Worm (Caenorhabditis elegans) whole organism, L4 larva: ENCODE data around the gene npr-30.
A peak's percentile ranks its signal among the peaks of the same experiment; 100 is the strongest.

Experiments used
- F37D6.2 ChIP-seq: sonication (generic microtip); optimal IDR thresholded peaks from 2 replicates; lab custom pipeline; 2016; ENCODE audit warnings: mild to moderate bottlenecking, missing genetic modification characterization, missing compliant biosample characterization
- F49E8.2 ChIP-seq: sonication (generic microtip); optimal IDR thresholded peaks from 2 replicates; lab custom pipeline; 2016; ENCODE audit warnings: missing compliant biosample characterization, mild to moderate bottlenecking, missing genetic modification characterization, borderline replicate concordance
- T20F7.1 ChIP-seq: fragments of 200-800 bp; sonication (Bioruptor generic); optimal IDR thresholded peaks from 2 replicates; lab custom pipeline; 2018; ENCODE audit warnings: mild to moderate bottlenecking, missing genetic modification characterization, missing compliant biosample characterization
- T26A8.4 ChIP-seq: fragments of 200-800 bp; sonication (Bioruptor generic); IDR thresholded peaks from 2 replicates; pipeline ENCODE4 v1.3.6; 2022; ENCODE audit warnings: missing genetic modification characterization, missing compliant biosample characterization
- Y105C5A.15 ChIP-seq: fragments of 200-800 bp; sonication (Bioruptor generic); IDR thresholded peaks from 2 replicates; pipeline ENCODE4 v1.3.6; 2022; ENCODE audit warnings: missing genetic modification characterization, missing compliant biosample characterization
- Y75B8A.6 ChIP-seq: fragments of 200-800 bp; sonication (Bioruptor generic); IDR thresholded peaks from 2 replicates; pipeline ENCODE4 v1.3.6; 2022; ENCODE audit warnings: missing genetic modification reagents, missing genetic modification characterization, missing compliant biosample characterization
- ZK546.5 ChIP-seq, 2 experiments: sonication (generic microtip); optimal IDR thresholded peaks; 2 replicates each; lab custom pipeline; 2017; ENCODE audit warnings: missing biosample characterization in 2 of 2, missing genetic modification characterization in 2 of 2
- aha-1 ChIP-seq: fragments of 150-350 bp; peaks from one replicate; lab custom pipeline; 2014; ENCODE audit warnings: missing biosample characterization, missing genetic modification characterization
- ama-1 ChIP-seq: fragments of 150-350 bp; optimal IDR thresholded peaks from 2 replicates; lab custom pipeline; 2014; ENCODE audit warnings: inconsistent platforms, mixed read lengths
- attf-4 ChIP-seq: sonication (generic microtip); optimal IDR thresholded peaks from 3 replicates; lab custom pipeline; 2017; ENCODE audit warnings: missing biosample characterization, missing genetic modification characterization
- ceh-32 ChIP-seq: sonication (generic microtip); optimal IDR thresholded peaks from 2 replicates; lab custom pipeline; 2016; ENCODE audit warnings: mild to moderate bottlenecking, missing genetic modification characterization, missing compliant biosample characterization; ENCODE audit not compliant: poor library complexity
- ceh-82 ChIP-seq: sonication (generic microtip); optimal IDR thresholded peaks from 2 replicates; lab custom pipeline; 2017; ENCODE audit warnings: missing biosample characterization, missing genetic modification characterization
- ctbp-1 ChIP-seq: fragments of 200-800 bp; sonication (Bioruptor generic); IDR thresholded peaks from 2 replicates; pipeline ENCODE4 v1.3.6; 2022; ENCODE audit warnings: missing genetic modification reagents, missing genetic modification characterization, missing compliant biosample characterization
- daf-16 ChIP-seq, 3 experiments: sonication (generic microtip); optimal IDR thresholded peaks; 2 replicates each; lab custom pipeline; 2016 to 2017; ENCODE audit warnings: missing genetic modification characterization in 3 of 3, missing genetic modification reagents in 3 of 3, mild to moderate bottlenecking in 2 of 3, missing compliant biosample characterization in 2 of 3, missing biosample characterization in 1 of 3, moderate library complexity in 1 of 3
- dmd-8 ChIP-seq: fragments of 200-800 bp; sonication (Bioruptor generic); IDR thresholded peaks from 2 replicates; pipeline ENCODE4 v1.3.6; 2022; ENCODE audit warnings: missing genetic modification characterization, missing compliant biosample characterization
- duxl-1 ChIP-seq: sonication (generic microtip); optimal IDR thresholded peaks from 2 replicates; lab custom pipeline; 2016; ENCODE audit warnings: mild to moderate bottlenecking, missing genetic modification characterization, moderate library complexity, missing compliant biosample characterization; ENCODE audit not compliant: poor library complexity
- egl-27 ChIP-seq: sonication (generic microtip); optimal IDR thresholded peaks from 3 replicates; lab custom pipeline; 2017; ENCODE audit warnings: missing biosample characterization, missing genetic modification reagents, missing genetic modification characterization
- fkh-10 ChIP-seq: fragments of 150-350 bp; optimal IDR thresholded peaks from 2 replicates; lab custom pipeline; 2014; ENCODE audit warnings: missing biosample characterization, missing genetic modification reagents, missing genetic modification characterization
- hif-1 ChIP-seq, 2 experiments: sonication (generic microtip); optimal IDR thresholded peaks; 2 replicates each; lab custom pipeline; 2016 to 2017; ENCODE audit warnings: missing compliant biosample characterization in 2 of 2, missing genetic modification characterization in 2 of 2, missing genetic modification reagents in 2 of 2, missing genotype in 2 of 2, mild to moderate bottlenecking in 1 of 2
- hlh-30 ChIP-seq: sonication (generic microtip); optimal IDR thresholded peaks from 2 replicates; lab custom pipeline; 2017; ENCODE audit warnings: antibody characterized with exemption, mild to moderate bottlenecking, missing genetic modification characterization, missing compliant biosample characterization; ENCODE audit not compliant: insufficient read depth
- jun-1 ChIP-seq: fragments of 150-350 bp; optimal IDR thresholded peaks from 2 replicates; lab custom pipeline; 2014; ENCODE audit warnings: missing biosample characterization, missing genetic modification reagents, missing genetic modification characterization
- lin-38 ChIP-seq: fragments of 200-800 bp; sonication (Bioruptor generic); IDR thresholded peaks from 2 replicates; pipeline ENCODE4 v1.3.6; 2022; ENCODE audit warnings: missing genetic modification reagents, missing genetic modification characterization, missing compliant biosample characterization
- lin-39 ChIP-seq: fragments of 150-350 bp; optimal IDR thresholded peaks from 2 replicates; lab custom pipeline; 2014; ENCODE audit warnings: missing biosample characterization, missing genetic modification reagents, missing genetic modification characterization
- lir-3 ChIP-seq: sonication (generic microtip); optimal IDR thresholded peaks from 2 replicates; lab custom pipeline; 2016; ENCODE audit warnings: mild to moderate bottlenecking, missing genetic modification characterization, missing compliant biosample characterization
- lsy-2 ChIP-seq, 2 experiments: fragments of 150-350 bp in 1 of 2; sonication (generic microtip) in 1 of 2; optimal IDR thresholded peaks; 2 replicates each; lab custom pipeline; 2014 to 2017; ENCODE audit warnings: missing biosample characterization in 2 of 2, missing genetic modification characterization in 2 of 2
- madf-9 ChIP-seq: fragments of 200-800 bp; sonication (Bioruptor generic); conservative IDR thresholded peaks from 2 replicates; pipeline ENCODE4 v1.3.6; 2022; ENCODE audit warnings: missing genetic modification reagents, missing genetic modification characterization, missing compliant biosample characterization
- mdl-1 ChIP-seq, 2 experiments: fragments of 150-350 bp in 1 of 2; sonication (generic microtip) in 1 of 2; optimal IDR thresholded peaks; 2 replicates each; lab custom pipeline; 2014 to 2017; ENCODE audit warnings: missing biosample characterization in 2 of 2, missing genetic modification characterization in 2 of 2
- mxl-2 ChIP-seq: fragments of 200-800 bp; sonication (Bioruptor generic); conservative IDR thresholded peaks from 2 replicates; pipeline ENCODE4 v1.3.6; 2022; ENCODE audit warnings: missing genetic modification reagents, missing genetic modification characterization, missing compliant biosample characterization
- mxl-3 ChIP-seq: fragments of 200-800 bp; sonication (Bioruptor generic); optimal IDR thresholded peaks from 2 replicates; lab custom pipeline; 2018; ENCODE audit warnings: mild to moderate bottlenecking, missing genetic modification characterization, missing compliant biosample characterization
- nhr-11 ChIP-seq: fragments of 150-350 bp; optimal IDR thresholded peaks from 2 replicates; lab custom pipeline; 2014; ENCODE audit warnings: missing biosample characterization, missing genetic modification characterization
- nhr-111 ChIP-seq: fragments of 200-800 bp; sonication (Bioruptor generic); optimal IDR thresholded peaks from 2 replicates; lab custom pipeline; 2018; ENCODE audit warnings: mild to moderate bottlenecking, missing genetic modification characterization, missing compliant biosample characterization
- nhr-28 ChIP-seq: fragments of 150-350 bp; optimal IDR thresholded peaks from 2 replicates; lab custom pipeline; 2014; ENCODE audit warnings: missing biosample characterization, missing genetic modification characterization
- nhr-48 ChIP-seq: sonication (generic microtip); optimal IDR thresholded peaks from 2 replicates; lab custom pipeline; 2016; ENCODE audit warnings: mild to moderate bottlenecking, missing genetic modification characterization, missing compliant biosample characterization
- nhr-6 ChIP-seq: fragments of 150-350 bp; optimal IDR thresholded peaks from 2 replicates; lab custom pipeline; 2014; ENCODE audit warnings: missing biosample characterization, missing genetic modification characterization
- php-3 ChIP-seq: fragments of 200-800 bp; sonication (Bioruptor generic); IDR thresholded peaks from 2 replicates; pipeline ENCODE4 v1.3.6; 2022; ENCODE audit warnings: missing genetic modification reagents, missing genetic modification characterization, missing compliant biosample characterization
- pqm-1 ChIP-seq: sonication (generic microtip); optimal IDR thresholded peaks from 2 replicates; lab custom pipeline; 2017; ENCODE audit warnings: missing biosample characterization, missing genetic modification characterization
- rbr-2 ChIP-seq: sonication (generic microtip); optimal IDR thresholded peaks from 2 replicates; lab custom pipeline; 2016; ENCODE audit warnings: missing genotype, missing genetic modification characterization, missing compliant biosample characterization
- set-16 ChIP-seq: fragments of 200-800 bp; sonication (Bioruptor generic); IDR thresholded peaks from 2 replicates; pipeline ENCODE4 v1.3.6; 2022; ENCODE audit warnings: missing genetic modification reagents, missing genetic modification characterization, missing compliant biosample characterization
- spr-1 ChIP-seq: sonication (generic microtip); optimal IDR thresholded peaks from 2 replicates; lab custom pipeline; 2016; ENCODE audit warnings: mild to moderate bottlenecking, missing genetic modification characterization, missing compliant biosample characterization
- zag-1 ChIP-seq: fragments of 150-350 bp; optimal IDR thresholded peaks from 2 replicates; lab custom pipeline; 2014; ENCODE audit warnings: missing biosample characterization, missing genetic modification characterization
- zfp-2 ChIP-seq: sonication (generic microtip); optimal IDR thresholded peaks from 2 replicates; lab custom pipeline; 2016; ENCODE audit warnings: mild to moderate bottlenecking, missing genetic modification characterization, missing compliant biosample characterization
- zfp-3 ChIP-seq: fragments of 200-800 bp; sonication (Bioruptor generic); conservative IDR thresholded peaks from 2 replicates; pipeline ENCODE4 v1.3.6; 2022; ENCODE audit warnings: missing genetic modification reagents, missing genetic modification characterization, missing compliant biosample characterization
- zip-11 ChIP-seq: fragments of 200-800 bp; sonication (Bioruptor generic); IDR thresholded peaks from 2 replicates; pipeline ENCODE4 v1.3.6; 2022; ENCODE audit warnings: missing genetic modification characterization, missing compliant biosample characterization
- ztf-11 ChIP-seq: fragments of 150-350 bp; optimal IDR thresholded peaks from 2 replicates; lab custom pipeline; 2014; ENCODE audit warnings: missing biosample characterization, missing genetic modification characterization
- ztf-7 ChIP-seq: fragments of 150-350 bp; optimal IDR thresholded peaks from 2 replicates; lab custom pipeline; 2014; ENCODE audit warnings: missing biosample characterization, missing genetic modification characterization

npr-30 gene

DNA sequence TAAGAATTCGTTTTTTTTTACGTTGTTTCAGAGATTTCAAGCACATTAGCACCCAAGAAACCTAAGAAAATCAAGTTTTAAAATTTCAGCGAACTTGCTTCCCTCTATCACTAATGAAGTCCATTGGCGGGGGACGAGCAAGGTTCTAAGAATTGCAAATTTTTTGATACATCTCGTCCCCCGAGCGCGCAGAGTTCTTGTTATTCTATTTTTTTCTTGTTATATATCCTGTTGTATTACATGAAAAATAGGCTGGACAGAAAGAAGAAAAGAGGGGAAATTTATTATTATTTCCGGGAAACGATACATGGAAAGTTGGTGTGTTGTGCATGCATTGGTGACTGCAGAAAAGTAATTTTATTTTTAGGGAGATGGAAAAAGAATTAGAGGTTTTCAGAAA lies 26.5 kb downstream of the npr-30 start:
- TF ChIP-seq zfp-2 (no peak), mxl-2 (GFP tag; lab: Robert Waterston, UW) (no peak), mxl-3 (GFP tag; lab: Kevin White, UChicago) (no peak), jun-1 (tag; lab: Kevin White, UChicago) (no peak), ztf-7 (tag; lab: Kevin White, UChicago) (no peak), ceh-32 (tag; lab: Kevin White, UChicago) (no peak), nhr-111 (GFP tag; lab: Kevin White, UChicago) (no peak), zfp-3 (GFP tag; lab: Robert Waterston, UW) (no peak), duxl-1 (tag; lab: Kevin White, UChicago) (no peak)
- TF ChIP-seq, all 104 proteins: peak for 0

DNA sequence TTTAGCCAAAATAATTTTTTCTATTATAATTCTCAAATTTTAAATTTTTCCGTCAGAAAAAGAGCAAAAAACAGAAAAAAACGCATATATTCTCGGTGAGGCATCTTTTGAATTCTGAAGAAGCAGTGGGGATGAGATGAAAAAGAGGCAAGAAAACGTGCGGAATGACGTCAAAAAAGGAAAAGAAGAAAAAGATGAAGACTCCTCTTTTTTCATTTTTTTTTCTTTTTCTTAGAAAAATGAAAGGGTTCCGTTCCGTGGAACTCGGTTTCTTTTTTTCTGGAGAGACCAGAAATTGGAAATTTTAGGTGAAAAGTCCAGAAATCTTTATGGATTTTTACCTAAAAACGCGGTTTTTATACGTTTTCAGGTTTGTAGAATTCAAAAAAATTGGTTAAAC lies 27.3 kb downstream of the npr-30 start:
- TF ChIP-seq nhr-28 (tag; lab: Kevin White, UChicago), result no peak
- TF ChIP-seq dmd-8, result no peak
- TF ChIP-seq zag-1 (tag; lab: Kevin White, UChicago), result no peak
- no peak for TF ChIP-seq ztf-7 (tag; lab: Kevin White, UChicago)
- peak; percentile 82 for TF ChIP-seq fkh-10 (GFP tag; lab: Kevin White, UChicago)
- TF ChIP-seq mxl-3 (GFP tag; lab: Kevin White, UChicago), result no peak
- no peak for TF ChIP-seq madf-9 (GFP tag; lab: Robert Waterston, UW)
- no peak for TF ChIP-seq spr-1 (tag; lab: Kevin White, UChicago)
- TF ChIP-seq nhr-11, result no peak
- no peak for TF ChIP-seq Y105C5A.15
- TF ChIP-seq set-16 (GFP tag; lab: Robert Waterston, UW), result no peak
- peak in 1 of 2 experiments; percentile 39 for TF ChIP-seq mdl-1 (tag; optimal IDR thresholded peaks at IDR 0.05; lab: Kevin White, UChicago)
- TF ChIP-seq rbr-2 (tag; lab: Kevin White, UChicago), result no peak
- peak; percentile 60; the same call in 1 of the 2 replicates for TF ChIP-seq ctbp-1 (GFP tag; lab: Robert Waterston, UW)
- TF ChIP-seq nhr-6 (tag; lab: Kevin White, UChicago), result no peak
- TF ChIP-seq aha-1 (tag; lab: Kevin White, UChicago), result peak; percentile 20
- TF ChIP-seq lin-38 (GFP tag; lab: Robert Waterston, UW), result no peak
- no peak for TF ChIP-seq egl-27 (tag; lab: Kevin White, UChicago)
- no peak for TF ChIP-seq php-3
- TF ChIP-seq ceh-82, result no peak
- no peak for TF ChIP-seq ZK546.5 (tag; optimal IDR thresholded peaks at IDR 0.05; lab: Kevin White, UChicago)
- no peak for TF ChIP-seq ztf-11 (tag; lab: Kevin White, UChicago)
- no peak for TF ChIP-seq Y75B8A.6 (GFP tag; lab: Robert Waterston, UW)
- no peak for TF ChIP-seq ama-1 (lab: Kevin White, UChicago)
- no peak for TF ChIP-seq pqm-1
- TF ChIP-seq attf-4 (tag; lab: Kevin White, UChicago), result no peak
- peak in 1 of 2 experiments; percentile 50 for TF ChIP-seq lsy-2 (tag; optimal IDR thresholded peaks at IDR 0.05; lab: Kevin White, UChicago)
- TF ChIP-seq daf-16 (GFP tag; optimal IDR thresholded peaks at IDR 0.05; lab: Kevin White, UChicago), result no peak
- TF ChIP-seq daf-16 (tag; optimal IDR thresholded peaks at IDR 0.05; lab: Kevin White, UChicago), result no peak
- TF ChIP-seq nhr-48 (tag; lab: Kevin White, UChicago), result no peak
- TF ChIP-seq T20F7.1 (GFP tag; lab: Kevin White, UChicago), result no peak
- TF ChIP-seq F49E8.2 (tag; lab: Kevin White, UChicago), result no peak
- TF ChIP-seq lir-3 (tag; lab: Kevin White, UChicago), result no peak
- peak in 1 of 2 experiments; percentile 69 for TF ChIP-seq hif-1 (tag; optimal IDR thresholded peaks at IDR 0.05; lab: Kevin White, UChicago)
- TF ChIP-seq T26A8.4 (GFP tag; lab: Robert Waterston, UW), result no peak
- TF ChIP-seq zip-11, result no peak
- no peak for TF ChIP-seq hlh-30
- TF ChIP-seq nhr-111 (GFP tag; lab: Kevin White, UChicago), result no peak
- TF ChIP-seq F37D6.2, result no peak
- no peak for TF ChIP-seq lin-39
- TF ChIP-seq ceh-32 (tag; lab: Kevin White, UChicago), result no peak
